Fruit fly (Drosophila melanogaster) whole organism, embryonic: ENCODE measurements around the gene CG32483.

ENCODE experiments used
- Abd-B ChIP-seq: fragments of 200-800 bp; sonication (Bioruptor generic); optimal IDR thresholded peaks from 2 replicates; lab custom pipeline; 2018; ENCODE audit warnings: missing biosample characterization, mild to moderate bottlenecking, missing genetic modification characterization, moderate library complexity
- BtbVII ChIP-seq: fragments of 200-800 bp; sonication (Bioruptor generic); optimal IDR thresholded peaks from 3 replicates; lab custom pipeline; 2017; ENCODE audit warnings: missing biosample characterization, mild to moderate bottlenecking, missing genetic modification characterization
- Bteb2 ChIP-seq: fragments of 200-800 bp; sonication (Bioruptor generic); optimal IDR thresholded peaks from 2 replicates; lab custom pipeline; 2016; ENCODE audit warnings: missing biosample characterization, missing genetic modification characterization
- CG10274 ChIP-seq: fragments of 200-800 bp; sonication (Bioruptor generic); optimal IDR thresholded peaks from 3 replicates; lab custom pipeline; 2017; ENCODE audit warnings: missing biosample characterization, mild to moderate bottlenecking, missing genetic modification characterization
- CG10979 ChIP-seq: fragments of 200-800 bp; sonication (Bioruptor generic); optimal IDR thresholded peaks from 2 replicates; lab custom pipeline; 2018; ENCODE audit warnings: missing biosample characterization, mild to moderate bottlenecking, missing genetic modification characterization, moderate library complexity
- CG12071 ChIP-seq: fragments of 200-800 bp; sonication (Bioruptor generic); optimal IDR thresholded peaks from 3 replicates; lab custom pipeline; 2018; ENCODE audit warnings: missing biosample characterization, mild to moderate bottlenecking, missing genetic modification characterization
- CG14050 ChIP-seq: fragments of 200-800 bp; sonication (Bioruptor generic); IDR thresholded peaks from 3 replicates; pipeline ENCODE4 v1.3.6; 2022; ENCODE audit warnings: missing biosample characterization, missing genetic modification characterization
- CG18476 ChIP-seq: fragments of 200-800 bp; sonication (Bioruptor generic); optimal IDR thresholded peaks from 2 replicates; lab custom pipeline; 2016; ENCODE audit warnings: missing biosample characterization, mild to moderate bottlenecking, missing genetic modification characterization
- CG30403 ChIP-seq: fragments of 200-800 bp; sonication (Bioruptor generic); optimal IDR thresholded peaks from 3 replicates; lab custom pipeline; 2016; ENCODE audit warnings: missing biosample characterization, missing genetic modification characterization
- CG31388 ChIP-seq: fragments of 200-800 bp; sonication (Bioruptor generic); optimal IDR thresholded peaks from 2 replicates; lab custom pipeline; 2016; ENCODE audit warnings: missing biosample characterization, missing genetic modification characterization
- CG33557 ChIP-seq: fragments of 200-800 bp; sonication (Bioruptor generic); optimal IDR thresholded peaks from 2 replicates; lab custom pipeline; 2019; ENCODE audit warnings: missing biosample characterization, mild to moderate bottlenecking, missing genetic modification characterization, moderate library complexity
- CG4707 ChIP-seq: fragments of 200-800 bp; sonication (Bioruptor generic); optimal IDR thresholded peaks from 2 replicates; lab custom pipeline; 2018; ENCODE audit warnings: missing biosample characterization, mild to moderate bottlenecking, missing genetic modification characterization, moderate library complexity
- CG5180 ChIP-seq: fragments of 200-800 bp; sonication (Bioruptor generic); optimal IDR thresholded peaks from 3 replicates; lab custom pipeline; 2017; ENCODE audit warnings: missing biosample characterization, missing genetic modification characterization, mild to moderate bottlenecking, moderate library complexity, missing genetic modification reagents
- CG5953 ChIP-seq: fragments of 200-800 bp; sonication (Bioruptor generic); IDR thresholded peaks from 2 replicates; pipeline ENCODE4 v1.3.6; 2022; ENCODE audit warnings: missing biosample characterization, missing genetic modification characterization
- CG9727 ChIP-seq: fragments of 200-800 bp; sonication (Bioruptor generic); optimal IDR thresholded peaks from 3 replicates; lab custom pipeline; 2017; ENCODE audit warnings: missing biosample characterization, mild to moderate bottlenecking, missing genetic modification characterization
- Deaf1 ChIP-seq: fragments of 200-800 bp; optimal IDR thresholded peaks from 3 replicates; lab custom pipeline; 2019; ENCODE audit warnings: missing biosample characterization, mild to moderate bottlenecking, missing genetic modification characterization, moderate library complexity
- Eip74EF ChIP-seq, 2 experiments: fragments of 200-800 bp in 1 of 2; fragments of >200 bp in 1 of 2; sonication (Bioruptor generic) in 1 of 2; optimal IDR thresholded peaks; 2 replicates each; lab custom pipeline; 2017 to 2019; ENCODE audit warnings: missing biosample characterization in 2 of 2, missing genetic modification characterization in 2 of 2, mild to moderate bottlenecking in 1 of 2, moderate library complexity in 1 of 2
- Gug ChIP-seq: fragments of 200-800 bp; sonication (Bioruptor generic); IDR thresholded peaks from 4 replicates; pipeline ENCODE4 v1.3.6; 2022; ENCODE audit warnings: missing biosample characterization, missing genetic modification characterization
- Hey ChIP-seq: fragments of 200-800 bp; sonication (Bioruptor generic); optimal IDR thresholded peaks from 3 replicates; lab custom pipeline; 2018; ENCODE audit warnings: missing biosample characterization, mild to moderate bottlenecking, missing genetic modification characterization
- Hmx ChIP-seq: fragments of 200-800 bp; sonication (Bioruptor generic); optimal IDR thresholded peaks from 2 replicates; lab custom pipeline; 2016; ENCODE audit warnings: missing biosample characterization, missing genetic modification characterization
- Hsf ChIP-seq: fragments of 200-800 bp; sonication (Bioruptor generic); optimal IDR thresholded peaks from 3 replicates; lab custom pipeline; 2016; ENCODE audit warnings: missing biosample characterization, missing genetic modification characterization
- Jarid2 ChIP-seq: fragments of 200-800 bp; sonication (Bioruptor generic); optimal IDR thresholded peaks from 3 replicates; lab custom pipeline; 2017; ENCODE audit warnings: mild to moderate bottlenecking, missing biosample characterization, missing genetic modification reagents, missing genetic modification characterization
- Meics ChIP-seq: fragments of 200-800 bp; sonication (Bioruptor generic); optimal IDR thresholded peaks from 2 replicates; lab custom pipeline; 2017; ENCODE audit warnings: missing biosample characterization, mild to moderate bottlenecking, missing genetic modification characterization
- NK7.1 ChIP-seq: fragments of 200-800 bp; sonication (Bioruptor generic); optimal IDR thresholded peaks from 3 replicates; lab custom pipeline; 2016; ENCODE audit warnings: missing biosample characterization, missing genetic modification characterization
- Oli ChIP-seq: fragments of 200-800 bp; sonication (Bioruptor generic); optimal IDR thresholded peaks from 2 replicates; lab custom pipeline; 2018; ENCODE audit warnings: missing biosample characterization, mild to moderate bottlenecking, missing genetic modification characterization, moderate library complexity
- Stat92E ChIP-seq, 3 experiments: fragments of >200 bp in 2 of 3; fragments of 200-800 bp in 1 of 3; sonication (Bioruptor generic) in 1 of 3; optimal IDR thresholded peaks; 2 replicates each; lab custom pipeline; 2017 to 2019; ENCODE audit warnings: missing biosample characterization in 3 of 3, missing genetic modification characterization in 3 of 3, mild to moderate bottlenecking in 1 of 3, moderate library complexity in 1 of 3
- chif ChIP-seq, 2 experiments: fragments of 200-800 bp; sonication (Bioruptor generic); optimal IDR thresholded peaks; 3 replicates each; lab custom pipeline; 2016; ENCODE audit warnings: missing biosample characterization in 2 of 2, missing genetic modification characterization in 2 of 2
- crol ChIP-seq: fragments of 200-800 bp; sonication (Bioruptor generic); IDR thresholded peaks from 2 replicates; pipeline ENCODE4 v1.3.6; 2022; ENCODE audit warnings: missing biosample characterization, missing genetic modification characterization
- da ChIP-seq: fragments of 200-800 bp; sonication (Bioruptor generic); optimal IDR thresholded peaks from 2 replicates; lab custom pipeline; 2016; ENCODE audit warnings: missing biosample characterization, missing genetic modification characterization
- disco-r ChIP-seq: fragments of 200-800 bp; sonication (Bioruptor generic); optimal IDR thresholded peaks from 2 replicates; lab custom pipeline; 2016; ENCODE audit warnings: missing biosample characterization, missing genetic modification characterization
- dpn ChIP-seq, 2 experiments: fragments of 200-800 bp; sonication (Bioruptor generic); optimal IDR thresholded peaks; 3 replicates each; lab custom pipeline; 2016; ENCODE audit warnings: missing biosample characterization in 2 of 2, missing genetic modification characterization in 2 of 2
- fd64A ChIP-seq: fragments of 200-800 bp; sonication (Bioruptor generic); optimal IDR thresholded peaks from 3 replicates; lab custom pipeline; 2018; ENCODE audit warnings: missing biosample characterization, mild to moderate bottlenecking, missing genetic modification characterization
- grau ChIP-seq: fragments of 200-800 bp; optimal IDR thresholded peaks from 3 replicates; lab custom pipeline; 2019; ENCODE audit warnings: missing biosample characterization, mild to moderate bottlenecking, missing genetic modification characterization, moderate library complexity
- gsb ChIP-seq: fragments of 200-800 bp; sonication (Bioruptor generic); IDR thresholded peaks from 2 replicates; pipeline ENCODE4 v1.3.6; 2022; ENCODE audit warnings: missing biosample characterization, missing genetic modification characterization
- hth ChIP-seq: fragments of >200 bp; optimal IDR thresholded peaks from 2 replicates; lab custom pipeline; 2017; ENCODE audit warnings: inconsistent platforms
- kah ChIP-seq: fragments of 200-800 bp; sonication (Bioruptor generic); optimal IDR thresholded peaks from 2 replicates; lab custom pipeline; 2018; ENCODE audit warnings: missing biosample characterization, mild to moderate bottlenecking, missing genetic modification characterization
- kay ChIP-seq: fragments of 200-800 bp; sonication (Bioruptor generic); optimal IDR thresholded peaks from 2 replicates; lab custom pipeline; 2016; ENCODE audit warnings: missing biosample characterization, missing genetic modification characterization
- klu ChIP-seq: fragments of 200-800 bp; sonication (Bioruptor generic); IDR thresholded peaks from 2 replicates; pipeline ENCODE4 v1.3.6; 2022; ENCODE audit warnings: missing biosample characterization, missing genetic modification characterization
- knrl ChIP-seq: fragments of 200-800 bp; sonication (Bioruptor generic); IDR thresholded peaks from 3 replicates; pipeline ENCODE4 v1.3.6; 2022; ENCODE audit warnings: missing biosample characterization, missing genetic modification characterization; ENCODE audit not compliant: partially characterized antibody
- lilli ChIP-seq: fragments of 200-800 bp; sonication (Bioruptor generic); optimal IDR thresholded peaks from 3 replicates; lab custom pipeline; 2016; ENCODE audit warnings: missing biosample characterization, missing genetic modification characterization
- lmd ChIP-seq: fragments of 200-800 bp; sonication (Bioruptor generic); IDR thresholded peaks from 2 replicates; pipeline ENCODE4 v1.3.6; 2022; ENCODE audit warnings: missing biosample characterization, missing genetic modification characterization
- maf-S ChIP-seq: fragments of 200-800 bp; sonication (Bioruptor generic); optimal IDR thresholded peaks from 2 replicates; lab custom pipeline; 2016; ENCODE audit warnings: missing biosample characterization, missing genetic modification characterization
- pros ChIP-seq: fragments of 200-800 bp; sonication (Bioruptor generic); optimal IDR thresholded peaks from 3 replicates; lab custom pipeline; 2019; ENCODE audit warnings: missing biosample characterization, mild to moderate bottlenecking, missing genetic modification characterization, moderate library complexity
- pum ChIP-seq: fragments of 200-800 bp; sonication (Bioruptor generic); optimal IDR thresholded peaks from 2 replicates; lab custom pipeline; 2016; ENCODE audit warnings: missing biosample characterization, missing genetic modification characterization
- sens ChIP-seq: fragments of 200-800 bp; sonication (Bioruptor generic); peaks from one replicate; lab custom pipeline; 2016; ENCODE audit warnings: missing biosample characterization, missing genetic modification characterization
- slbo ChIP-seq: fragments of 200-800 bp; sonication (Bioruptor generic); IDR thresholded peaks from 2 replicates; pipeline ENCODE4 v1.3.6; 2022; ENCODE audit warnings: missing biosample characterization, missing genetic modification characterization
- ssp ChIP-seq: fragments of 200-800 bp; sonication (Bioruptor generic); IDR thresholded peaks from 2 replicates; pipeline ENCODE4 v1.3.6; 2022; ENCODE audit warnings: missing biosample characterization, missing genetic modification characterization
- toy ChIP-seq: fragments of 200-800 bp; sonication (Bioruptor generic); IDR thresholded peaks from 2 replicates; pipeline ENCODE4 v1.3.6; 2022; ENCODE audit warnings: missing biosample characterization, missing genetic modification characterization
- unc-4 ChIP-seq: fragments of 200-800 bp; sonication (Bioruptor generic); IDR thresholded peaks from 2 replicates; pipeline ENCODE4 v1.3.6; 2022; ENCODE audit warnings: missing biosample characterization, missing genetic modification characterization; ENCODE audit not compliant: partially characterized antibody
- vvl ChIP-seq: fragments of 200-800 bp; sonication (Bioruptor generic); IDR thresholded peaks from 2 replicates; pipeline ENCODE4 v1.3.6; 2022; ENCODE audit warnings: missing biosample characterization, missing genetic modification characterization

CG32483 gene

DNA sequence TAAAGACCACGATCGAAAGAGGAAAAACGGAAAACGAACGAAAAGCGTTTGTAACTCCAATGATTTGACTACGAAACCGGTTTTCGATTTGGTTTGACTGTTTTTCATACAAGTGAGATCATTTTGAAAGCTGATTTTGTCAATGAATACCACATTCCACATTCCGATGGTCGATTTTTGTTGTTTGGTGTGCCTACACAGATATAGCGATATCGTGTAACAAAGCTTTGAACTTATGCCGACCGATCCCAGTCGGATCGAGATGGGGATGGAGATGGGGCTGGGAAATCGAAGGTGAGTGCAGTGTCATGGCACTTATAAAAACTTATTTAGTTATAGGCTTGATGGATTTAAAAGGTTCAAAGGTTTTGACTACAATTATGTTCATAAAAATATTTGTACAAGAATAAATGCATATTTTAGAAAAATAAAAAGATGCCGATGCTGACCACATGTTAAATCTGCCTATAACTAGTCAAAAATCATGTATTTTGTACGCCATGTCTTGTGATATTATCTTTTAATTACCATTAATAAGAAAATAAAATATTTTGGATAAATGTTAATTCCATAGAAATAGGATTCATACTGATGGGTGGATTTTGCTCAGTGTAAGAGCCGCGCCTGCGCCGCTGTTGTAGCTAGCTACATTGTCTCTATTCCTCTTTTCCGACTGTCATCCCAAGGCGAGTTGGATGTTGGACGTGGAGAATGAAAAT is 47.6 kb downstream of the CG32483 start (continued):
- no peak for TF ChIP-seq unc-4 (GFP tag; lab: Robert Waterston, UW)
- no peak for TF ChIP-seq CG10274 (GFP tag; lab: Kevin White, UChicago)
- TF ChIP-seq gsb, result no peak
- TF ChIP-seq CG5180, result peak; percentile 5
- TF ChIP-seq lilli (GFP tag; lab: Kevin White, UChicago), result no peak
- TF ChIP-seq CG30403 (GFP tag; lab: Kevin White, UChicago), result peak; percentile 69
- no peak for TF ChIP-seq crol (GFP tag; lab: Robert Waterston, UW)
- TF ChIP-seq chif (GFP tag; optimal IDR thresholded peaks at IDR 0.05; lab: Kevin White, UChicago), result peak in 1 of 2 experiments; percentile 7
- TF ChIP-seq CG18476 (GFP tag; lab: Kevin White, UChicago), result peak; percentile 30
- no peak for TF ChIP-seq pum (GFP tag; lab: Kevin White, UChicago)
- TF ChIP-seq Abd-B (GFP tag; lab: Kevin White, UChicago), result no peak
- peak; percentile 40 for TF ChIP-seq kah (GFP tag; lab: Kevin White, UChicago)
- no peak for TF ChIP-seq CG4707 (GFP tag; lab: Kevin White, UChicago)
- TF ChIP-seq kay (GFP tag; lab: Kevin White, UChicago), result no peak
- TF ChIP-seq CG5953 (GFP tag; lab: Robert Waterston, UW), result no peak
- TF ChIP-seq ssp (GFP tag; lab: Robert Waterston, UW), result 0 out of 2 replicates have a peak, but pooled peaks have one; percentile 22
- TF ChIP-seq toy (GFP tag; lab: Robert Waterston, UW), result no peak
- peak; percentile 62 for TF ChIP-seq Meics (GFP tag; lab: Kevin White, UChicago)
- TF ChIP-seq CG33557 (GFP tag; lab: Kevin White, UChicago), result peak; percentile 41
- 0 out of 4 replicates have a peak, but pooled peaks have one; percentile 16 for TF ChIP-seq Gug (GFP tag; lab: Robert Waterston, UW)
- no peak for TF ChIP-seq Stat92E (GFP tag; optimal IDR thresholded peaks at IDR 0.05; lab: Kevin White, UChicago)
- TF ChIP-seq maf-S (GFP tag; lab: Kevin White, UChicago), result no peak
- no peak for TF ChIP-seq CG14050 (GFP tag; lab: Robert Waterston, UW)
- no peak for TF ChIP-seq Deaf1 (tag; lab: Kevin White, UChicago)
- peak in 1 of 2 experiments; percentile 50 for TF ChIP-seq dpn (GFP tag; optimal IDR thresholded peaks at IDR 0.05; lab: Kevin White, UChicago)
- TF ChIP-seq pros (GFP tag; lab: Kevin White, UChicago), result no peak
- peak; percentile 76 for TF ChIP-seq Oli (tag; lab: Kevin White, UChicago)
- no peak for TF ChIP-seq klu (GFP tag; lab: Robert Waterston, UW)
- no peak for TF ChIP-seq Hmx (GFP tag; lab: Kevin White, UChicago)
- TF ChIP-seq CG31388 (GFP tag; lab: Kevin White, UChicago), result no peak
- peak in 1 of 2 experiments; percentile 44 for TF ChIP-seq Eip74EF (GFP tag; optimal IDR thresholded peaks at IDR 0.05; lab: Kevin White, UChicago)
- no peak; the same call in 1 of the 2 replicates for TF ChIP-seq lmd (GFP tag; lab: Robert Waterston, UW)
- peak; percentile 12; the same call in 1 of the 2 replicates for TF ChIP-seq vvl
- no peak for TF ChIP-seq hth
- no peak for TF ChIP-seq NK7.1 (GFP tag; lab: Kevin White, UChicago)
- peak; percentile 38 for TF ChIP-seq slbo (GFP tag; lab: Robert Waterston, UW)
- TF ChIP-seq Hsf, result no peak
- no peak for TF ChIP-seq Bteb2 (GFP tag; lab: Kevin White, UChicago)
- peak; percentile 71 for TF ChIP-seq grau
- no peak for TF ChIP-seq Hey (tag; lab: Kevin White, UChicago)
- TF ChIP-seq fd64A (GFP tag; lab: Kevin White, UChicago), result no peak
- peak; percentile 80 for TF ChIP-seq CG10979
- TF ChIP-seq Jarid2, result peak; percentile 1
- TF ChIP-seq CG12071 (GFP tag; lab: Kevin White, UChicago), result no peak
- no peak for TF ChIP-seq da (GFP tag; lab: Kevin White, UChicago)
- TF ChIP-seq disco-r (GFP tag; lab: Kevin White, UChicago), result no peak
- no peak for TF ChIP-seq knrl (GFP tag; lab: Robert Waterston, UW)
- peak; percentile 60 for TF ChIP-seq BtbVII (GFP tag; lab: Kevin White, UChicago)
- TF ChIP-seq sens (GFP tag; lab: Kevin White, UChicago), result peak; percentile 69
- TF ChIP-seq CG9727, result peak; percentile 61
